Fruit fly (Drosophila melanogaster) S2 (cell line): ENCODE measurements around the gene CG15022.

ENCODE experiments used
- CG8478 ChIP-seq: fragments of >200 bp; optimal IDR thresholded peaks from 2 replicates; lab custom pipeline; 2018
- CTCF ChIP-seq, 2 experiments: fragments of >200 bp; optimal IDR thresholded peaks; 2 replicates each; lab custom pipeline; 2018

dm6 chr3L:4472768-4473167 is 12.7 kb upstream of the CG15022 start, which contains the start of gene CG11349:
- TF ChIP-seq CG8478 (lab: Kevin White, UChicago) = no peak
- TF ChIP-seq CTCF (optimal IDR thresholded peaks at IDR 0.05; lab: Kevin White, UChicago) = no peak
